Fruit fly (Drosophila melanogaster) whole organism, embryonic: ENCODE data around the gene Kdsr.

ENCODE experiments used
- ATbp ChIP-seq: fragments of 200-800 bp; sonication (Bioruptor generic); optimal IDR thresholded peaks from 2 replicates; lab custom pipeline; 2017; ENCODE audit warnings: missing biosample characterization, mild to moderate bottlenecking, missing genetic modification characterization, missing genetic modification reagents
- Bteb2 ChIP-seq: fragments of 200-800 bp; sonication (Bioruptor generic); optimal IDR thresholded peaks from 2 replicates; lab custom pipeline; 2016; ENCODE audit warnings: missing biosample characterization, missing genetic modification characterization
- C15 ChIP-seq: fragments of 200-800 bp; sonication (Bioruptor generic); IDR thresholded peaks from 3 replicates; pipeline ENCODE4 v1.3.6; 2022; ENCODE audit warnings: missing biosample characterization, missing genetic modification characterization
- CG10431 ChIP-seq: fragments of 200-800 bp; sonication (Bioruptor generic); optimal IDR thresholded peaks from 3 replicates; lab custom pipeline; 2018; ENCODE audit warnings: missing biosample characterization, mild to moderate bottlenecking, missing genetic modification characterization
- CG11093 ChIP-seq: fragments of 200-800 bp; sonication (Bioruptor generic); IDR thresholded peaks from 3 replicates; pipeline ENCODE4 v1.3.6; 2022; ENCODE audit warnings: missing biosample characterization, missing genetic modification characterization
- CG12769 ChIP-seq: fragments of 200-800 bp; sonication (Bioruptor generic); optimal IDR thresholded peaks from 2 replicates; lab custom pipeline; 2019; ENCODE audit warnings: missing biosample characterization, mild to moderate bottlenecking, missing genetic modification characterization, moderate library complexity
- CG15011 ChIP-seq: fragments of 200-800 bp; sonication (Bioruptor generic); optimal IDR thresholded peaks from 3 replicates; lab custom pipeline; 2018; ENCODE audit warnings: missing biosample characterization, mild to moderate bottlenecking, missing genetic modification characterization
- CG17568 ChIP-seq: fragments of 200-800 bp; sonication (Bioruptor generic); optimal IDR thresholded peaks from 2 replicates; lab custom pipeline; 2018; ENCODE audit warnings: missing biosample characterization, mild to moderate bottlenecking, missing genetic modification characterization, moderate library complexity
- CG1792 ChIP-seq: fragments of 200-800 bp; sonication (Bioruptor generic); optimal IDR thresholded peaks from 2 replicates; lab custom pipeline; 2016; ENCODE audit warnings: missing biosample characterization, missing genetic modification characterization
- CG18476 ChIP-seq: fragments of 200-800 bp; sonication (Bioruptor generic); optimal IDR thresholded peaks from 2 replicates; lab custom pipeline; 2016; ENCODE audit warnings: missing biosample characterization, mild to moderate bottlenecking, missing genetic modification characterization
- CG31224 ChIP-seq: fragments of 200-800 bp; sonication (Bioruptor generic); IDR thresholded peaks from 2 replicates; pipeline ENCODE4 v1.3.6; 2022; ENCODE audit warnings: missing biosample characterization, missing genetic modification characterization
- CG42726 ChIP-seq: fragments of 200-800 bp; sonication (Bioruptor generic); IDR thresholded peaks from 2 replicates; pipeline ENCODE4 v1.3.6; 2022; ENCODE audit warnings: missing biosample characterization, missing genetic modification characterization; ENCODE audit not compliant: partially characterized antibody
- CG4328 ChIP-seq: fragments of 200-800 bp; sonication (Bioruptor generic); optimal IDR thresholded peaks from 3 replicates; lab custom pipeline; 2017; ENCODE audit warnings: missing biosample characterization, missing genetic modification reagents, missing genetic modification characterization
- CG6272 ChIP-seq: fragments of 200-800 bp; sonication (Bioruptor generic); IDR thresholded peaks from 2 replicates; pipeline ENCODE4 v1.3.6; 2022; ENCODE audit warnings: missing biosample characterization, missing genetic modification characterization
- CG7745 ChIP-seq: fragments of 200-800 bp; sonication (Bioruptor generic); optimal IDR thresholded peaks from 2 replicates; lab custom pipeline; 2018; ENCODE audit warnings: missing biosample characterization, mild to moderate bottlenecking, missing genetic modification characterization, moderate library complexity
- CG7786 ChIP-seq: fragments of 200-800 bp; sonication (Bioruptor generic); optimal IDR thresholded peaks from 2 replicates; lab custom pipeline; 2016; ENCODE audit warnings: missing biosample characterization, missing genetic modification characterization
- CG8388 ChIP-seq: fragments of 200-800 bp; sonication (Bioruptor generic); optimal IDR thresholded peaks from 2 replicates; lab custom pipeline; 2019; ENCODE audit warnings: missing biosample characterization, mild to moderate bottlenecking, missing genetic modification characterization, moderate library complexity
- CG9215 ChIP-seq: fragments of 200-800 bp; sonication (Bioruptor generic); IDR thresholded peaks from 2 replicates; pipeline ENCODE4 v1.3.6; 2022; ENCODE audit warnings: missing biosample characterization, missing genetic modification characterization
- CG9876 ChIP-seq: fragments of 200-800 bp; sonication (Bioruptor generic); optimal IDR thresholded peaks from 2 replicates; lab custom pipeline; 2016; ENCODE audit warnings: missing biosample characterization, missing genetic modification characterization
- CHES-1-like ChIP-seq: fragments of 200-800 bp; sonication (Bioruptor generic); optimal IDR thresholded peaks from 2 replicates; lab custom pipeline; 2016; ENCODE audit warnings: missing biosample characterization, missing genetic modification characterization
- CoRest ChIP-seq: fragments of 200-800 bp; sonication (Bioruptor generic); optimal IDR thresholded peaks from 3 replicates; lab custom pipeline; 2018; ENCODE audit warnings: missing biosample characterization, mild to moderate bottlenecking, missing genetic modification characterization, moderate library complexity
- Dp ChIP-seq: fragments of 200-800 bp; sonication (Bioruptor generic); optimal IDR thresholded peaks from 2 replicates; lab custom pipeline; 2018; ENCODE audit warnings: missing biosample characterization, mild to moderate bottlenecking, missing genetic modification characterization, moderate library complexity
- Drgx ChIP-seq: fragments of 200-800 bp; sonication (Bioruptor generic); IDR thresholded peaks from 2 replicates; pipeline ENCODE4 v1.3.6; 2022; ENCODE audit warnings: missing biosample characterization, missing genetic modification characterization
- Fer3 ChIP-seq: fragments of 200-800 bp; sonication (Bioruptor generic); optimal IDR thresholded peaks from 2 replicates; lab custom pipeline; 2018; ENCODE audit warnings: missing biosample characterization, mild to moderate bottlenecking, missing genetic modification characterization, moderate library complexity
- H15 ChIP-seq: fragments of 200-800 bp; sonication (Bioruptor generic); IDR thresholded peaks from 3 replicates; pipeline ENCODE4 v1.3.6; 2022; ENCODE audit warnings: missing biosample characterization, missing genetic modification characterization
- Hmr ChIP-seq: fragments of 200-800 bp; sonication (Bioruptor generic); optimal IDR thresholded peaks from 3 replicates; lab custom pipeline; 2017; ENCODE audit warnings: mild to moderate bottlenecking, missing biosample characterization, missing genetic modification reagents, missing genetic modification characterization
- Max ChIP-seq: fragments of 200-800 bp; sonication (Bioruptor generic); optimal IDR thresholded peaks from 2 replicates; lab custom pipeline; 2016; ENCODE audit warnings: missing biosample characterization, mild to moderate bottlenecking, missing genetic modification characterization
- Meics ChIP-seq: fragments of 200-800 bp; sonication (Bioruptor generic); optimal IDR thresholded peaks from 2 replicates; lab custom pipeline; 2017; ENCODE audit warnings: missing biosample characterization, mild to moderate bottlenecking, missing genetic modification characterization
- NC2α ChIP-seq: fragments of 200-800 bp; sonication (Bioruptor generic); optimal IDR thresholded peaks from 2 replicates; lab custom pipeline; 2016; ENCODE audit warnings: missing biosample characterization, missing genetic modification characterization
- Neu2 ChIP-seq: fragments of 200-800 bp; sonication (Bioruptor generic); optimal IDR thresholded peaks from 3 replicates; lab custom pipeline; 2016; ENCODE audit warnings: missing biosample characterization, missing genetic modification characterization, borderline replicate concordance
- Sox102F ChIP-seq: fragments of 200-800 bp; sonication (Bioruptor generic); optimal IDR thresholded peaks from 2 replicates; lab custom pipeline; 2018; ENCODE audit warnings: missing biosample characterization, mild to moderate bottlenecking, missing genetic modification characterization, moderate library complexity
- Tbp ChIP-seq: fragments of >200 bp; optimal IDR thresholded peaks from 2 replicates; lab custom pipeline; 2018; ENCODE audit warnings: missing biosample characterization, missing genetic modification characterization
- abd-A ChIP-seq: fragments of 200-800 bp; sonication (Bioruptor generic); optimal IDR thresholded peaks from 3 replicates; lab custom pipeline; 2019; ENCODE audit warnings: missing biosample characterization, mild to moderate bottlenecking, missing genetic modification characterization, moderate library complexity
- bab2 ChIP-seq: fragments of 200-800 bp; sonication (Bioruptor generic); optimal IDR thresholded peaks from 2 replicates; lab custom pipeline; 2016; ENCODE audit warnings: missing biosample characterization, missing genetic modification characterization
- br ChIP-seq: fragments of >200 bp; optimal IDR thresholded peaks from 2 replicates; lab custom pipeline; 2017
- ems ChIP-seq: fragments of 200-800 bp; sonication (Bioruptor generic); optimal IDR thresholded peaks from 3 replicates; lab custom pipeline; 2016; ENCODE audit warnings: missing biosample characterization, missing genetic modification characterization
- eve ChIP-seq, 2 experiments: fragments of >200 bp; optimal IDR thresholded peaks; 2 replicates each; lab custom pipeline; 2017; ENCODE audit warnings: missing biosample characterization in 2 of 2, missing genetic modification characterization in 2 of 2
- fru ChIP-seq: fragments of >200 bp; optimal IDR thresholded peaks from 2 replicates; lab custom pipeline; 2017
- gcm2 ChIP-seq: fragments of 200-800 bp; sonication (Bioruptor generic); optimal IDR thresholded peaks from 2 replicates; lab custom pipeline; 2016; ENCODE audit warnings: missing biosample characterization, missing genetic modification characterization
- gsb ChIP-seq: fragments of 200-800 bp; sonication (Bioruptor generic); IDR thresholded peaks from 2 replicates; pipeline ENCODE4 v1.3.6; 2022; ENCODE audit warnings: missing biosample characterization, missing genetic modification characterization
- ind ChIP-seq: fragments of 200-800 bp; sonication (Bioruptor generic); optimal IDR thresholded peaks from 3 replicates; lab custom pipeline; 2016; ENCODE audit warnings: missing biosample characterization, missing genetic modification characterization
- lilli ChIP-seq: fragments of 200-800 bp; sonication (Bioruptor generic); optimal IDR thresholded peaks from 3 replicates; lab custom pipeline; 2016; ENCODE audit warnings: missing biosample characterization, missing genetic modification characterization
- maf-S ChIP-seq: fragments of 200-800 bp; sonication (Bioruptor generic); optimal IDR thresholded peaks from 2 replicates; lab custom pipeline; 2016; ENCODE audit warnings: missing biosample characterization, missing genetic modification characterization
- mirr ChIP-seq: fragments of 200-800 bp; sonication (Bioruptor generic); optimal IDR thresholded peaks from 3 replicates; lab custom pipeline; 2018; ENCODE audit warnings: missing biosample characterization, mild to moderate bottlenecking, missing genetic modification characterization
- pb ChIP-seq: fragments of 200-800 bp; sonication (Bioruptor generic); optimal IDR thresholded peaks from 3 replicates; lab custom pipeline; 2016; ENCODE audit warnings: missing biosample characterization, missing genetic modification characterization
- pros ChIP-seq: fragments of 200-800 bp; sonication (Bioruptor generic); optimal IDR thresholded peaks from 3 replicates; lab custom pipeline; 2019; ENCODE audit warnings: missing biosample characterization, mild to moderate bottlenecking, missing genetic modification characterization, moderate library complexity
- row ChIP-seq: fragments of 200-800 bp; sonication (Bioruptor generic); IDR thresholded peaks from 3 replicates; pipeline ENCODE4 v1.3.6; 2022; ENCODE audit warnings: missing biosample characterization, missing genetic modification characterization
- schlank ChIP-seq: fragments of 200-800 bp; sonication (Bioruptor generic); optimal IDR thresholded peaks from 2 replicates; lab custom pipeline; 2018; ENCODE audit warnings: missing biosample characterization, mild to moderate bottlenecking, missing genetic modification characterization
- sqz ChIP-seq: fragments of 200-800 bp; sonication (Bioruptor generic); optimal IDR thresholded peaks from 3 replicates; lab custom pipeline; 2018; ENCODE audit warnings: missing biosample characterization, mild to moderate bottlenecking, missing genetic modification characterization
- ssp ChIP-seq: fragments of 200-800 bp; sonication (Bioruptor generic); IDR thresholded peaks from 2 replicates; pipeline ENCODE4 v1.3.6; 2022; ENCODE audit warnings: missing biosample characterization, missing genetic modification characterization
- tio ChIP-seq: fragments of 200-800 bp; sonication (Bioruptor generic); optimal IDR thresholded peaks from 2 replicates; lab custom pipeline; 2017; ENCODE audit warnings: missing biosample characterization, missing genetic modification characterization, inconsistent platforms
- usp ChIP-seq: fragments of >200 bp; optimal IDR thresholded peaks from 2 replicates; lab custom pipeline; 2017; ENCODE audit warnings: missing biosample characterization, missing genetic modification characterization

The Kdsr gene

DNA sequence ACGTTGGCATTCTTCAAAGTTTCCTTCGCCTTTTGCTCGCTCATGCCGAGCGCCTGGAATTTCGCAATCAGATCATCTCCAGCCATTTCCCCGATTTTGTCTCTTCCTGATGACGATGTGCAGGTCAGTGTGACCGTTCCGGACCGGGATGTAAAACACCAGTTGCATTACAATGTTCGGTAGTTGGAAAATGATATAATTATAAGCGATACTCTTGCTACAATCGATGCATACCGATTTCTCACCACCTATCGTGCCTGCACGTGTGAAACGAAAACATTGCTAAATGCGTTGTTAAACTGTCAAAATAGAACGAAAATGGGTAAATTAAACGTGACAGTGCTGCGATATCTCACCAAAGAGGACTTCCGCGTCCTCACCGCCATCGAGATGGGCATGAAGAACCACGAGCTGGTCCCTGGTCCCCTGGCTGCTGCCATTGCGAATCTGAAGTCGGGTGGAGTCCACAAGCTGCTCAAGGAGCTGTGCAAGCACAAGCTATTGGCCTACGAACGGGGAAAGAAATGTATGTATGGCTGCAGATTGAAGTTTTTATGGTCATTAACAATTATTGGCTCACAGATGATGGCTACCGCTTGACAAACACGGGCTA is 3.4 kb upstream of the Kdsr start, which contains the start of the genes GlnRS and RIOK2 (continued):
- TF ChIP-seq pb (no peak), Fer3 (no peak), eve (GFP tag; optimal IDR thresholded peaks at IDR 0.05; lab: Kevin White, UChicago) (no peak), CG18476 (GFP tag; lab: Kevin White, UChicago) (no peak), schlank (tag; lab: Kevin White, UChicago) (no peak), Hmr (GFP tag; lab: Kevin White, UChicago) (no peak), pros (no peak), sqz (GFP tag; lab: Kevin White, UChicago) (no peak), Max (GFP tag; lab: Kevin White, UChicago) (peak; percentile 97), Bteb2 (GFP tag; lab: Kevin White, UChicago) (no peak), NC2α (no peak), lilli (GFP tag; lab: Kevin White, UChicago) (peak; percentile 37), gsb (no peak), usp (GFP tag; lab: Kevin White, UChicago) (no peak), CG10431 (no peak), CHES-1-like (GFP tag; lab: Kevin White, UChicago) (peak; percentile 64), ind (GFP tag; lab: Kevin White, UChicago) (no peak), tio (GFP tag; lab: Kevin White, UChicago) (no peak), CoRest (tag; lab: Kevin White, UChicago) (no peak), Meics (no peak), H15 (GFP tag; lab: Robert Waterston, UW) (no peak), row (peak; percentile 74), Tbp (GFP tag; lab: Kevin White, UChicago) (peak; percentile 12), ems (GFP tag; lab: Kevin White, UChicago) (no peak), Neu2 (GFP tag; lab: Kevin White, UChicago) (peak; percentile 10), CG4328 (GFP tag; lab: Kevin White, UChicago) (no peak), fru (lab: Kevin White, UChicago) (no peak), Drgx (GFP tag; lab: Robert Waterston, UW) (no peak), CG7786 (GFP tag; lab: Kevin White, UChicago) (peak; percentile 10), CG12769 (tag; lab: Kevin White, UChicago) (no peak), gcm2 (GFP tag; lab: Kevin White, UChicago) (no peak), bab2 (GFP tag; lab: Kevin White, UChicago) (no peak), maf-S (GFP tag; lab: Kevin White, UChicago) (no peak), CG8388 (GFP tag; lab: Kevin White, UChicago) (no peak), CG9215 (GFP tag; lab: Robert Waterston, UW) (no peak), ssp (GFP tag; lab: Robert Waterston, UW) (peak; percentile 100), CG9876 (no peak), CG17568 (no peak), br (no peak), Dp (GFP tag; lab: Kevin White, UChicago) (peak; percentile 32), CG15011 (GFP tag; lab: Kevin White, UChicago) (no peak), CG6272 (no peak), CG7745 (no peak), CG11093 (GFP tag; lab: Robert Waterston, UW) (no peak), Sox102F (no peak), CG1792 (GFP tag; lab: Kevin White, UChicago) (no peak), CG31224 (GFP tag; lab: Robert Waterston, UW) (no peak), abd-A (tag; lab: Kevin White, UChicago) (no peak), mirr (peak; percentile 6), ATbp (GFP tag; lab: Kevin White, UChicago) (no peak), CG42726 (GFP tag; lab: Robert Waterston, UW) (peak; percentile 91), C15 (no peak)
